Fruit fly (Drosophila melanogaster): ENCODE results near the gene CG32022.
A peak's percentile ranks its signal among the peaks of the same experiment; 100 is the strongest.

Gene CG32022

DNA sequence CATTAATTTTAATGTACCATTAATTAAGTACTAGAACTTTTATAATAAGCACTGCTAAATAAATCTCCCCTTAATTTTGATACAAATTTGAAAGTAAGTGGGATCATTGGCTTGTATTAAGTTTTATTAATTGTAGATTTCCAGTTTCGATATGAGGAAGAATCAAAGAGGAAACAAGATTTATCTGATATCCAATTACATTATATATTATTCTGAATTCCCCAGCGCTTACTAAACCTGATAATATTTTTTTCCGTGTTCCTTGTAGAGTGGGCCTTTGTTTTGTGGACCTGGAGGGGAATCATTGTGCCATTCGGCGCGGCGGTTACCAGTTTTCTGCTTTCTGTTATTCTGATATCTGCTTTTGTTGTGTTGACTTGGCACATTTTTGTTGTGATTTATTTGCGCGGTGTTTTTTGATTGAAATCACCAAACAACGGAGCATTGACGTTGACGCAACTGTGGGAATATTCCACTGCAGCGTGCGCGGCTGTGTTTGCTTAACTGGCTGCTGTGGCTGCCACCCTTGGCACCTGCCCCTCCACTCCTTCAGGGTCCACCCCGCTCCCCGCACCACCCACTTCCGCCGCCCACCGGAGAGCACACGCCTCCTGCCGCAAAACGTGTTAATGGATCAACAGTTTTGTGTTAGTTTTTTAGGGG is 36.5 kb downstream of the CG32022 start:
- TF ChIP-seq noc (tag; optimal IDR thresholded peaks at IDR 0.05) = no peak

dm6 chr3L:8683773-8684172 is 37.3 kb downstream of the CG32022 start:
- TF ChIP-seq noc (tag; optimal IDR thresholded peaks at IDR 0.05) = no peak

DNA sequence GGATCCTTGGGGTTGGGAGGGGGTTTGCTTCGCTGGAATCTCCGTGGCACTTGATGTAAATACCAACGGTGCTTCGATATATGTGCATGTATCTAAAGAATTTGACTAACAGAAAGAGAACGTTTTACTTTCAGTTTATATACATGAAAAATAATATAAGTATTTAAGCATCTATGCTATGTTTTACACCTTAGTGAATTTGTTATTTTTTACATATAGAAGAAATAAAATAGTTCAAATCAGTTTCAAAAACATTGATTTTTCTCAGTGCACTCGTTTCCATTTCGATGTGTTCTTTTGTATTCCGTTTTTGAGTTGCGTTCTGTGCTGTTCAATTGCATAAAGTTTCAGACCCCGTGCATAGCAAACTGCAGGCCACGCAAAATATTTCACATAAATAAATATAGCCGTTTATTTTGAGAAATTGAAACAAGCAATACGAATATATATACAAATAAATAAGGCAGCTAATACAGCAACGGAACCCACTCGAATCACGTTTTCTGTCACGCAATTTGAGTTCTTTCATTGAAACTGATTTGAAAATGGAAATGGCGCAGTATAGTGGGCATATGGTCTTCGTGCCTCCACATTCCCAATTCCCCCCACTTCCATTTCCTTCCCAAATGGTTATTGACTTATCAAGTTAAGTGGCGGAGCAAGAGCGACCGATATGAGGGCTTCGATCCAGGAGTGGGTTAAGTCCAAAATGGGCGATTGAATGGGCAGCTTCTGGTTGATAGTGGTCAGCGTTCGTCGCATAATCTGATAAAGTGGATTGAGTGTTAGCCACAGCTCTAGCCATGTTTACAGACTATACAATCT is 38.3 kb downstream of the CG32022 start:
- no peak for TF ChIP-seq noc (tag; optimal IDR thresholded peaks at IDR 0.05)

dm6 chr3L:8681896-8682550 is 39.0 kb downstream of the CG32022 start:
- TF ChIP-seq noc (tag; optimal IDR thresholded peaks at IDR 0.05) = no peak

- no peak for TF ChIP-seq noc (tag; optimal IDR thresholded peaks at IDR 0.05)
Measured at dm6 chr3L:8681271-8681670, 39.8 kb downstream of the CG32022 start.

- TF ChIP-seq noc (tag; optimal IDR thresholded peaks at IDR 0.05) = no peak
Measured at dm6 chr3L:8680353-8680752, 40.7 kb downstream of the CG32022 start.

dm6 chr3L:8677774-8678173 is 43.3 kb downstream of the CG32022 start:
- TF ChIP-seq noc (tag; optimal IDR thresholded peaks at IDR 0.05) = no peak

dm6 chr3L:8676500-8676899 is 44.6 kb downstream of the CG32022 start:
- no peak for TF ChIP-seq noc (tag; optimal IDR thresholded peaks at IDR 0.05)

dm6 chr3L:8675545-8676084 is 45.5 kb downstream of the CG32022 start, which contains the start of gene hry:
Gene hry (plus strand): TSS chr3L:8675759.
- peak; percentile 79 for TF ChIP-seq noc (tag; optimal IDR thresholded peaks at IDR 0.05)

dm6 chr3L:8675029-8675544 is 46.0 kb downstream of the CG32022 start:
- no peak for TF ChIP-seq noc (tag; optimal IDR thresholded peaks at IDR 0.05)

DNA sequence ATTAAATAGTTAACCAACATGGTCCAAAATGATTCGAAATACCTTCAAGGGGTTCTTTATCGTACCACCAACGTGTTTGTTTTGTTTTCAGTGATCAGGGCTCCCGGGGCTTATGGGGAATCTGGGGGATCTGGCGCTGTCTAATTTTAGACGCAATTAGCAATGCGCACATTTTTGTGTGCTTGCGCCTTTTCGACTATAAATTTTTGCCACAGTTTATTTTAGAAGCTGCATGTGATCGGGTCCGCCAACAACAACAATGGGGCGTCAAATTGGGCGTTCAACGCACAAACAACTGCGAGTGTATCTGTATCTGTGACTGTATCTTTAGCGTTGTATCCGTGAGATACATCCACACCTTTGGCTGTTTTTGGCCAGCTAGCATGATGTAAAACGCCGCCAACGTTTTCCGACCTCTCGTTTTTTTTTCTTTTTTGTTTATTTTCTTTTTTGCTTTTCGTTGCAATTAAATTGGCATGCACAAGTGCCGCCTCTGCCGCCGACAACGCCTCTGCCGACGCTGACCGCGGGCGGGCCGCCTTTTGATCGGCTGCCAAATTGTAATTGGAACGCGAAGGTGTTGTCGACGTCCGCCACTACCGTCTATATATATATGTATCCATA is 47.6 kb downstream of the CG32022 start:
- no peak for TF ChIP-seq noc (tag; optimal IDR thresholded peaks at IDR 0.05)

- TF ChIP-seq noc (tag; optimal IDR thresholded peaks at IDR 0.05) = peak; percentile 80
Measured at dm6 chr3L:8672199-8673059, 48.6 kb downstream of the CG32022 start.

- no peak for TF ChIP-seq noc (tag; optimal IDR thresholded peaks at IDR 0.05)
Measured at dm6 chr3L:8670983-8671382, 50.1 kb downstream of the CG32022 start.

All from whole organism, larva.